Worm (Caenorhabditis elegans) whole organism, late embryonic: Measurements from ENCODE around the gene ins-15.

Experiments used
- C08G9.2 ChIP-seq: sonication (generic microtip); optimal IDR thresholded peaks from 2 replicates; lab custom pipeline; 2016; ENCODE audit warnings: mild to moderate bottlenecking, missing genetic modification characterization, moderate library complexity, missing compliant biosample characterization
- C38D4.7 ChIP-seq: fragments of 200-800 bp; sonication (Bioruptor generic); optimal IDR thresholded peaks from 2 replicates; lab custom pipeline; 2018; ENCODE audit warnings: mild to moderate bottlenecking, missing genetic modification characterization, moderate library complexity, missing compliant biosample characterization
- F13H6.1 ChIP-seq: sonication (generic microtip); optimal IDR thresholded peaks from 2 replicates; lab custom pipeline; 2016; ENCODE audit warnings: missing genetic modification characterization, missing compliant biosample characterization
- K02D7.2 ChIP-seq: sonication (generic microtip); optimal IDR thresholded peaks from 2 replicates; lab custom pipeline; 2017; ENCODE audit warnings: mild to moderate bottlenecking, missing genetic modification characterization, missing compliant biosample characterization
- K09A11.1 ChIP-seq: sonication (generic microtip); optimal IDR thresholded peaks from 2 replicates; lab custom pipeline; 2017; ENCODE audit warnings: antibody characterized with exemption, mild to moderate bottlenecking, missing genetic modification characterization, missing compliant biosample characterization; ENCODE audit not compliant: insufficient read depth
- T23F11.4 ChIP-seq: fragments of 200-800 bp; sonication (Bioruptor generic); optimal IDR thresholded peaks from 2 replicates; lab custom pipeline; 2018; ENCODE audit warnings: mild to moderate bottlenecking, missing genetic modification characterization, missing compliant biosample characterization
- Y22D7AL.16 ChIP-seq: sonication (generic microtip); optimal IDR thresholded peaks from 2 replicates; lab custom pipeline; 2016; ENCODE audit warnings: missing genetic modification characterization, missing compliant biosample characterization
- ama-1 ChIP-seq: fragments of 150-350 bp; optimal IDR thresholded peaks from 2 replicates; lab custom pipeline; 2014
- ceh-14 ChIP-seq: sonication (generic microtip); optimal IDR thresholded peaks from 2 replicates; lab custom pipeline; 2016; ENCODE audit warnings: missing genotype, missing genetic modification characterization, missing compliant biosample characterization
- ceh-19 ChIP-seq: fragments of 200-800 bp; sonication (Bioruptor generic); optimal IDR thresholded peaks from 2 replicates; lab custom pipeline; 2018; ENCODE audit warnings: mild to moderate bottlenecking, missing genetic modification characterization, missing compliant biosample characterization
- ceh-24 ChIP-seq: sonication (generic microtip); optimal IDR thresholded peaks from 2 replicates; lab custom pipeline; 2016; ENCODE audit warnings: mild to moderate bottlenecking, missing genetic modification characterization, missing compliant biosample characterization
- ceh-30 ChIP-seq: fragments of 150-350 bp; optimal IDR thresholded peaks from 2 replicates; lab custom pipeline; 2014; ENCODE audit warnings: missing biosample characterization, missing genetic modification characterization
- ceh-31 ChIP-seq: sonication (generic microtip); optimal IDR thresholded peaks from 2 replicates; lab custom pipeline; 2016; ENCODE audit warnings: missing genetic modification characterization, missing compliant biosample characterization
- ceh-6 ChIP-seq: fragments of 200-800 bp; sonication (Bioruptor generic); optimal IDR thresholded peaks from 2 replicates; lab custom pipeline; 2018; ENCODE audit warnings: mild to moderate bottlenecking, missing genetic modification characterization, missing compliant biosample characterization
- che-1 ChIP-seq: sonication (generic microtip); optimal IDR thresholded peaks from 2 replicates; lab custom pipeline; 2016; ENCODE audit warnings: mild to moderate bottlenecking, missing genetic modification characterization, missing compliant biosample characterization
- dmd-4 ChIP-seq: sonication (generic microtip); optimal IDR thresholded peaks from 2 replicates; lab custom pipeline; 2016; ENCODE audit warnings: borderline replicate concordance, missing genetic modification characterization, missing compliant biosample characterization
- dve-1 ChIP-seq: sonication (generic microtip); optimal IDR thresholded peaks from 2 replicates; lab custom pipeline; 2017; ENCODE audit warnings: antibody characterized with exemption, mild to moderate bottlenecking, missing genetic modification characterization, missing compliant biosample characterization
- elt-2 ChIP-seq: sonication (generic microtip); optimal IDR thresholded peaks from 2 replicates; lab custom pipeline; 2016; ENCODE audit warnings: missing genetic modification reagents, missing genetic modification characterization, missing compliant biosample characterization
- elt-4 ChIP-seq: sonication (generic microtip); optimal IDR thresholded peaks from 2 replicates; lab custom pipeline; 2016; ENCODE audit warnings: missing genetic modification characterization, missing compliant biosample characterization
- ets-4 ChIP-seq: sonication (generic microtip); optimal IDR thresholded peaks from 2 replicates; lab custom pipeline; 2016; ENCODE audit warnings: missing genetic modification characterization, missing compliant biosample characterization
- eyg-1 ChIP-seq: sonication (generic microtip); optimal IDR thresholded peaks from 2 replicates; lab custom pipeline; 2016; ENCODE audit warnings: missing genotype, missing genetic modification characterization, missing compliant biosample characterization
- fkh-10 ChIP-seq: fragments of 150-350 bp; optimal IDR thresholded peaks from 2 replicates; lab custom pipeline; 2014; ENCODE audit warnings: missing biosample characterization, missing genetic modification reagents, missing genetic modification characterization
- fkh-6 ChIP-seq: sonication (generic microtip); optimal IDR thresholded peaks from 2 replicates; lab custom pipeline; 2016; ENCODE audit warnings: missing genetic modification characterization, missing compliant biosample characterization
- hlh-15 ChIP-seq: sonication (generic microtip); optimal IDR thresholded peaks from 2 replicates; lab custom pipeline; 2016; ENCODE audit warnings: missing genetic modification characterization, missing compliant biosample characterization
- hlh-30 ChIP-seq: sonication (generic microtip); optimal IDR thresholded peaks from 2 replicates; lab custom pipeline; 2017; ENCODE audit warnings: antibody characterized with exemption, missing genetic modification characterization, missing compliant biosample characterization; ENCODE audit not compliant: insufficient read depth
- hlh-8 ChIP-seq: sonication (generic microtip); optimal IDR thresholded peaks from 2 replicates; lab custom pipeline; 2016; ENCODE audit warnings: missing genotype, missing genetic modification characterization, missing compliant biosample characterization
- lim-6 ChIP-seq: sonication (generic microtip); optimal IDR thresholded peaks from 2 replicates; lab custom pipeline; 2016; ENCODE audit warnings: missing genetic modification characterization, missing compliant biosample characterization
- lin-11 ChIP-seq: fragments of 200-800 bp; sonication (Bioruptor generic); optimal IDR thresholded peaks from 2 replicates; lab custom pipeline; 2018; ENCODE audit warnings: mild to moderate bottlenecking, missing genetic modification characterization, missing compliant biosample characterization
- madf-2 ChIP-seq: sonication (generic microtip); optimal IDR thresholded peaks from 2 replicates; lab custom pipeline; 2017; ENCODE audit warnings: missing genetic modification characterization, missing compliant biosample characterization
- mec-3 ChIP-seq: sonication (generic microtip); optimal IDR thresholded peaks from 2 replicates; lab custom pipeline; 2016; ENCODE audit warnings: borderline replicate concordance, missing genetic modification characterization, missing compliant biosample characterization
- nfya-1 ChIP-seq: sonication (generic microtip); optimal IDR thresholded peaks from 2 replicates; lab custom pipeline; 2017; ENCODE audit warnings: missing genetic modification characterization, mild to moderate bottlenecking, missing compliant biosample characterization, antibody characterized with exemption, moderate library complexity
- nhr-11 ChIP-seq: fragments of 150-350 bp; optimal IDR thresholded peaks from 2 replicates; lab custom pipeline; 2014; ENCODE audit warnings: missing biosample characterization, missing genetic modification characterization
- nhr-232 ChIP-seq: sonication (generic microtip); optimal IDR thresholded peaks from 2 replicates; lab custom pipeline; 2016; ENCODE audit warnings: missing genetic modification characterization, missing compliant biosample characterization
- npax-4 ChIP-seq: sonication (generic microtip); optimal IDR thresholded peaks from 2 replicates; lab custom pipeline; 2016; ENCODE audit warnings: missing genetic modification characterization, missing compliant biosample characterization
- odd-2 ChIP-seq: sonication (generic microtip); optimal IDR thresholded peaks from 2 replicates; lab custom pipeline; 2017; ENCODE audit warnings: antibody characterized with exemption, mild to moderate bottlenecking, missing genetic modification characterization, missing compliant biosample characterization
- pag-3 ChIP-seq: sonication (generic microtip); optimal IDR thresholded peaks from 2 replicates; lab custom pipeline; 2016; ENCODE audit warnings: missing compliant biosample characterization, missing genetic modification characterization, borderline replicate concordance
- pat-9 ChIP-seq: fragments of 200-800 bp; sonication (Bioruptor generic); optimal IDR thresholded peaks from 2 replicates; lab custom pipeline; 2018; ENCODE audit warnings: mild to moderate bottlenecking, missing genetic modification characterization, moderate library complexity, missing compliant biosample characterization
- pax-1 ChIP-seq: fragments of 150-350 bp; optimal IDR thresholded peaks from 2 replicates; lab custom pipeline; 2014; ENCODE audit warnings: missing biosample characterization, missing genetic modification characterization
- pha-4 ChIP-seq: fragments of 150-350 bp; optimal IDR thresholded peaks from 2 replicates; lab custom pipeline; 2018; ENCODE audit warnings: missing biosample characterization, missing genetic modification reagents, missing genetic modification characterization
- pros-1 ChIP-seq: fragments of 150-350 bp; optimal IDR thresholded peaks from 2 replicates; lab custom pipeline; 2014; ENCODE audit warnings: missing biosample characterization, missing genetic modification reagents, missing genetic modification characterization
- rnt-1 ChIP-seq: sonication (generic microtip); optimal IDR thresholded peaks from 2 replicates; lab custom pipeline; 2016; ENCODE audit warnings: missing genetic modification characterization, missing compliant biosample characterization
- sdc-2 ChIP-seq: sonication (generic microtip); optimal IDR thresholded peaks from 2 replicates; lab custom pipeline; 2016; ENCODE audit warnings: missing genotype, missing genetic modification characterization, missing compliant biosample characterization
- sox-2 ChIP-seq: fragments of 200-800 bp; sonication (Bioruptor generic); IDR thresholded peaks from 2 replicates; pipeline ENCODE4 v1.3.6; 2022; ENCODE audit warnings: missing genetic modification reagents, missing genetic modification characterization, missing compliant biosample characterization
- sox-4 ChIP-seq: sonication (generic microtip); optimal IDR thresholded peaks from 2 replicates; lab custom pipeline; 2017; ENCODE audit warnings: mild to moderate bottlenecking, missing genetic modification characterization, inconsistent platforms, missing compliant biosample characterization
- syd-9 ChIP-seq: sonication (generic microtip); optimal IDR thresholded peaks from 2 replicates; lab custom pipeline; 2016; ENCODE audit warnings: mild to moderate bottlenecking, missing genetic modification characterization, moderate library complexity, missing compliant biosample characterization
- tbx-2 ChIP-seq: sonication (generic microtip); optimal IDR thresholded peaks from 2 replicates; lab custom pipeline; 2016; ENCODE audit warnings: missing genetic modification characterization, missing compliant biosample characterization
- tbx-7 ChIP-seq: sonication (generic microtip); optimal IDR thresholded peaks from 2 replicates; lab custom pipeline; 2016; ENCODE audit warnings: missing genotype, missing genetic modification characterization, missing compliant biosample characterization
- ttx-3 ChIP-seq: sonication (generic microtip); optimal IDR thresholded peaks from 2 replicates; lab custom pipeline; 2016; ENCODE audit warnings: missing genetic modification reagents, missing genetic modification characterization, missing compliant biosample characterization
- unc-3 ChIP-seq, 2 experiments: fragments of 200-800 bp in 1 of 2; sonication (Bioruptor generic) in 1 of 2; sonication (generic microtip) in 1 of 2; conservative IDR thresholded peaks in 1 of 2; optimal IDR thresholded peaks in 1 of 2; 2 replicates each; pipeline versions ENCODE4 v1.3.6 to Lab custom; 2016 to 2022; ENCODE audit warnings: missing compliant biosample characterization in 2 of 2, missing genetic modification characterization in 2 of 2, missing genetic modification reagents in 1 of 2
- unc-42 ChIP-seq: sonication (generic microtip); optimal IDR thresholded peaks from 2 replicates; lab custom pipeline; 2016; ENCODE audit warnings: missing genotype, missing genetic modification characterization, missing compliant biosample characterization
- unc-55 ChIP-seq: sonication (generic microtip); optimal IDR thresholded peaks from 2 replicates; lab custom pipeline; 2017; ENCODE audit warnings: missing biosample characterization, missing genetic modification reagents, missing genetic modification characterization
- zip-5 ChIP-seq: sonication (generic microtip); optimal IDR thresholded peaks from 2 replicates; lab custom pipeline; 2016; ENCODE audit warnings: missing genetic modification characterization, missing compliant biosample characterization
- ztf-16 ChIP-seq: sonication (generic microtip); optimal IDR thresholded peaks from 2 replicates; lab custom pipeline; 2017; ENCODE audit warnings: missing genetic modification characterization, missing compliant biosample characterization

The ins-15 gene

ce11 chrII:6741428-6741827 is 3.1 kb downstream of the ins-15 start, which contains the start of gene exos-8:
exos-8 (plus strand) TSS chrII:6741691.
- TF ChIP-seq ztf-16 (tag; lab: Kevin White, UChicago) (peak; percentile 30), ceh-19 (GFP tag; lab: Kevin White, UChicago) (peak; percentile 67), ceh-30 (tag; lab: Kevin White, UChicago) (no peak), ceh-31 (tag; lab: Kevin White, UChicago) (peak; percentile 97), tbx-2 (tag; lab: Kevin White, UChicago) (peak; percentile 96), pros-1 (tag; lab: Kevin White, UChicago) (no peak), elt-2 (no peak), unc-3 (GFP tag; conservative IDR thresholded peaks at IDR 0.05; lab: Robert Waterston, UW) (no peak), unc-3 (tag; optimal IDR thresholded peaks at IDR 0.05; lab: Kevin White, UChicago) (peak; percentile 64), pat-9 (tag; lab: Kevin White, UChicago) (no peak), syd-9 (tag; lab: Kevin White, UChicago) (peak; percentile 49), odd-2 (tag; lab: Kevin White, UChicago) (no peak), lim-6 (peak; percentile 74), madf-2 (tag; lab: Kevin White, UChicago) (peak; percentile 9), che-1 (tag; lab: Kevin White, UChicago) (no peak), sox-4 (tag; lab: Kevin White, UChicago) (peak; percentile 28), pha-4 (tag; lab: Kevin White, UChicago) (no peak), T23F11.4 (peak; percentile 11), nhr-11 (no peak), ama-1 (no peak), dmd-4 (tag; lab: Kevin White, UChicago) (peak; percentile 72), pag-3 (no peak), eyg-1 (tag; lab: Kevin White, UChicago) (no peak), F13H6.1 (tag; lab: Kevin White, UChicago) (peak; percentile 77), C08G9.2 (tag; lab: Kevin White, UChicago) (peak; percentile 93), K02D7.2 (tag; lab: Kevin White, UChicago) (no peak), mec-3 (tag; lab: Kevin White, UChicago) (no peak), sdc-2 (tag; lab: Kevin White, UChicago) (no peak), unc-42 (tag; lab: Kevin White, UChicago) (peak; percentile 85), tbx-7 (peak; percentile 83), hlh-15 (tag; lab: Kevin White, UChicago) (peak; percentile 38), ceh-14 (tag; lab: Kevin White, UChicago) (peak; percentile 91), Y22D7AL.16 (tag; lab: Kevin White, UChicago) (no peak), dve-1 (tag; lab: Kevin White, UChicago) (no peak), sox-2 (no peak), pax-1 (tag; lab: Kevin White, UChicago) (no peak), npax-4 (tag; lab: Kevin White, UChicago) (no peak), ets-4 (tag; lab: Kevin White, UChicago) (peak; percentile 76), rnt-1 (peak; percentile 91), fkh-6 (tag; lab: Kevin White, UChicago) (peak; percentile 59), ceh-6 (no peak), elt-4 (tag; lab: Kevin White, UChicago) (no peak), hlh-8 (peak; percentile 76), C38D4.7 (GFP tag; lab: Kevin White, UChicago) (no peak), nfya-1 (peak; percentile 1), zip-5 (tag; lab: Kevin White, UChicago) (peak; percentile 91), nhr-232 (tag; lab: Kevin White, UChicago) (no peak), unc-55 (GFP tag; lab: Kevin White, UChicago) (no peak), ceh-24 (no peak), K09A11.1 (no peak), hlh-30 (tag; lab: Kevin White, UChicago) (no peak), lin-11 (tag; lab: Kevin White, UChicago) (no peak), fkh-10 (GFP tag; lab: Kevin White, UChicago) (no peak), ttx-3 (tag; lab: Kevin White, UChicago) (peak; percentile 49)
